Worm (Caenorhabditis elegans) whole organism, young adult: Measurements from ENCODE around the gene srh-308.

Experiments
- B0019.2 ChIP-seq: fragments of 200-800 bp; sonication (Bioruptor generic); conservative IDR thresholded peaks from 2 replicates; pipeline ENCODE4 v1.3.6; 2022; ENCODE audit warnings: missing genetic modification reagents, missing genetic modification characterization, missing compliant biosample characterization
- B0035.1 ChIP-seq: sonication (generic microtip); optimal IDR thresholded peaks from 2 replicates; lab custom pipeline; 2016; ENCODE audit warnings: missing genetic modification characterization, mild to moderate bottlenecking, missing compliant biosample characterization, missing genotype, missing genetic modification reagents
- D2030.7 ChIP-seq: fragments of 200-800 bp; sonication (Bioruptor generic); IDR thresholded peaks from 2 replicates; pipeline ENCODE4 v1.3.6; 2022; ENCODE audit warnings: missing genetic modification reagents, missing genetic modification characterization, missing compliant biosample characterization
- F10E7.11 ChIP-seq: sonication (generic microtip); optimal IDR thresholded peaks from 2 replicates; lab custom pipeline; 2017; ENCODE audit warnings: mild to moderate bottlenecking, missing genetic modification characterization, moderate library complexity, missing compliant biosample characterization
- F23B12.7 ChIP-seq: sonication (generic microtip); optimal IDR thresholded peaks from 2 replicates; lab custom pipeline; 2017; ENCODE audit warnings: missing genetic modification characterization, mild to moderate bottlenecking, missing compliant biosample characterization, antibody characterized with exemption, moderate library complexity; ENCODE audit not compliant: insufficient read depth
- F37B4.10 ChIP-seq: fragments of 200-800 bp; sonication (Bioruptor generic); IDR thresholded peaks from 2 replicates; pipeline ENCODE4 v1.3.6; 2022; ENCODE audit warnings: missing genetic modification characterization, missing compliant biosample characterization
- F39B2.1 ChIP-seq: fragments of 200-800 bp; sonication (Bioruptor generic); IDR thresholded peaks from 2 replicates; pipeline ENCODE4 v1.3.6; 2022; ENCODE audit warnings: missing genetic modification reagents, missing genetic modification characterization, missing compliant biosample characterization
- F52B5.7 ChIP-seq: sonication (generic microtip); optimal IDR thresholded peaks from 2 replicates; lab custom pipeline; 2016; ENCODE audit warnings: mild to moderate bottlenecking, missing genetic modification characterization, missing compliant biosample characterization
- F55B11.4 ChIP-seq: sonication (generic microtip); optimal IDR thresholded peaks from 2 replicates; lab custom pipeline; 2016; ENCODE audit warnings: missing compliant biosample characterization, missing genetic modification characterization, borderline replicate concordance; ENCODE audit not compliant: insufficient read depth
- K12H6.12 ChIP-seq: fragments of 200-800 bp; sonication (Bioruptor generic); optimal IDR thresholded peaks from 2 replicates; lab custom pipeline; 2018; ENCODE audit warnings: mild to moderate bottlenecking, missing genetic modification characterization, missing compliant biosample characterization
- T07F8.4 ChIP-seq: sonication (generic microtip); optimal IDR thresholded peaks from 2 replicates; lab custom pipeline; 2016; ENCODE audit warnings: mild to moderate bottlenecking, missing genetic modification characterization, moderate library complexity, missing compliant biosample characterization
- Y53G8AR.9 ChIP-seq: fragments of 200-800 bp; sonication (Bioruptor generic); conservative IDR thresholded peaks from 2 replicates; pipeline ENCODE4 v1.3.6; 2022; ENCODE audit warnings: missing genetic modification reagents, missing genetic modification characterization, missing compliant biosample characterization
- Y56A3A.18 ChIP-seq: fragments of 200-800 bp; sonication (Bioruptor generic); IDR thresholded peaks from 2 replicates; pipeline ENCODE4 v1.3.6; 2022; ENCODE audit warnings: missing genetic modification reagents, missing genetic modification characterization, missing compliant biosample characterization
- Y79H2A.3 ChIP-seq: fragments of 200-800 bp; sonication (Bioruptor generic); conservative IDR thresholded peaks from 2 replicates; pipeline ENCODE4 v1.3.6; 2022; ENCODE audit warnings: missing genetic modification reagents, missing genetic modification characterization, missing compliant biosample characterization
- Y95B8A.8 ChIP-seq: fragments of 200-800 bp; sonication (Bioruptor generic); IDR thresholded peaks from 2 replicates; pipeline ENCODE4 v1.3.6; 2022; ENCODE audit warnings: missing genetic modification reagents, missing genetic modification characterization, missing compliant biosample characterization
- ZK185.1 ChIP-seq: sonication (generic microtip); optimal IDR thresholded peaks from 2 replicates; lab custom pipeline; 2016; ENCODE audit warnings: mild to moderate bottlenecking, missing genetic modification characterization, missing compliant biosample characterization; ENCODE audit not compliant: poor library complexity, severe bottlenecking
- aptf-2 ChIP-seq: fragments of 200-800 bp; sonication (Bioruptor generic); conservative IDR thresholded peaks from 2 replicates; pipeline ENCODE4 v1.3.6; 2022; ENCODE audit warnings: missing genetic modification reagents, missing genetic modification characterization, missing compliant biosample characterization
- athp-1 ChIP-seq: sonication (generic microtip); optimal IDR thresholded peaks from 2 replicates; lab custom pipeline; 2017; ENCODE audit warnings: mild to moderate bottlenecking, missing genetic modification characterization, missing compliant biosample characterization
- attf-6 ChIP-seq: fragments of 200-800 bp; sonication (Bioruptor generic); IDR thresholded peaks from 2 replicates; pipeline ENCODE4 v1.3.6; 2022; ENCODE audit warnings: missing genetic modification reagents, missing genetic modification characterization, missing compliant biosample characterization
- cebp-2 ChIP-seq: fragments of 200-800 bp; sonication (Bioruptor generic); IDR thresholded peaks from 2 replicates; pipeline ENCODE4 v1.3.6; 2022; ENCODE audit warnings: missing genetic modification characterization, missing compliant biosample characterization
- ceh-27 ChIP-seq: fragments of 200-800 bp; sonication (Bioruptor generic); optimal IDR thresholded peaks from 2 replicates; lab custom pipeline; 2018; ENCODE audit warnings: mild to moderate bottlenecking, missing genetic modification characterization, moderate library complexity, missing compliant biosample characterization
- dox-1 ChIP-seq: fragments of 200-800 bp; sonication (Bioruptor generic); IDR thresholded peaks from 2 replicates; pipeline ENCODE4 v1.3.6; 2022; ENCODE audit warnings: missing genetic modification reagents, missing genetic modification characterization, missing compliant biosample characterization
- dpff-1 ChIP-seq: sonication (generic microtip); optimal IDR thresholded peaks from 2 replicates; lab custom pipeline; 2017; ENCODE audit warnings: mild to moderate bottlenecking, missing genetic modification characterization, missing compliant biosample characterization
- egrh-3 ChIP-seq: fragments of 200-800 bp; sonication (Bioruptor generic); IDR thresholded peaks from 2 replicates; pipeline ENCODE4 v1.3.6; 2022; ENCODE audit warnings: missing genetic modification reagents, missing genetic modification characterization, missing compliant biosample characterization
- ekl-4 ChIP-seq: fragments of 200-800 bp; sonication (Bioruptor generic); IDR thresholded peaks from 2 replicates; pipeline ENCODE4 v1.3.6; 2022; ENCODE audit warnings: missing genetic modification reagents, missing genetic modification characterization, missing compliant biosample characterization
- ets-4 ChIP-seq: fragments of 200-800 bp; sonication (Bioruptor generic); optimal IDR thresholded peaks from 2 replicates; lab custom pipeline; 2018; ENCODE audit warnings: mild to moderate bottlenecking, missing genetic modification characterization, missing compliant biosample characterization
- hlh-26 ChIP-seq: fragments of 200-800 bp; sonication (Bioruptor generic); conservative IDR thresholded peaks from 2 replicates; pipeline ENCODE4 v1.3.6; 2022; ENCODE audit warnings: missing genetic modification reagents, missing genetic modification characterization, missing compliant biosample characterization
- lag-1 ChIP-seq: fragments of 200-800 bp; sonication (Bioruptor generic); IDR thresholded peaks from 2 replicates; pipeline ENCODE4 v1.3.6; 2022; ENCODE audit warnings: missing genetic modification reagents, missing genetic modification characterization, missing compliant biosample characterization
- let-526 ChIP-seq: fragments of 200-800 bp; sonication (Bioruptor generic); IDR thresholded peaks from 2 replicates; pipeline ENCODE4 v1.3.6; 2022; ENCODE audit warnings: missing genetic modification reagents, missing genetic modification characterization, missing compliant biosample characterization
- lsy-27 ChIP-seq: sonication (generic microtip); optimal IDR thresholded peaks from 2 replicates; lab custom pipeline; 2017; ENCODE audit warnings: missing genetic modification characterization, mild to moderate bottlenecking, missing compliant biosample characterization, antibody characterized with exemption, missing genotype, borderline replicate concordance; ENCODE audit not compliant: insufficient read depth
- madf-10 ChIP-seq: sonication (generic microtip); optimal IDR thresholded peaks from 2 replicates; lab custom pipeline; 2016; ENCODE audit warnings: mild to moderate bottlenecking, missing genetic modification characterization, missing compliant biosample characterization
- madf-3 ChIP-seq: fragments of 200-800 bp; sonication (Bioruptor generic); IDR thresholded peaks from 2 replicates; pipeline ENCODE4 v1.3.6; 2022; ENCODE audit warnings: missing genetic modification reagents, missing genetic modification characterization, missing compliant biosample characterization
- nfya-1 ChIP-seq: sonication (generic microtip); optimal IDR thresholded peaks from 2 replicates; lab custom pipeline; 2017; ENCODE audit warnings: antibody characterized with exemption, missing compliant biosample characterization, missing genetic modification characterization, borderline replicate concordance; ENCODE audit not compliant: insufficient read depth
- nfya-2 ChIP-seq: fragments of 200-800 bp; sonication (Bioruptor generic); IDR thresholded peaks from 2 replicates; pipeline ENCODE4 v1.3.6; 2022; ENCODE audit warnings: missing genetic modification reagents, missing genetic modification characterization, missing compliant biosample characterization
- nhr-90 ChIP-seq: sonication (generic microtip); optimal IDR thresholded peaks from 2 replicates; lab custom pipeline; 2016; ENCODE audit warnings: missing genotype, mild to moderate bottlenecking, missing genetic modification characterization, missing compliant biosample characterization
- pha-4 ChIP-seq: fragments of 150-350 bp; sonication (generic microtip); optimal IDR thresholded peaks from 2 replicates; lab custom pipeline; 2014; ENCODE audit warnings: missing biosample characterization, missing genetic modification reagents, missing genetic modification characterization
- repo-1 ChIP-seq: sonication (generic microtip); optimal IDR thresholded peaks from 2 replicates; lab custom pipeline; 2017; ENCODE audit warnings: mild to moderate bottlenecking, missing genetic modification characterization, missing compliant biosample characterization
- rpc-1 ChIP-seq, 2 experiments: fragments of 150-350 bp in 1 of 2; sonication (generic microtip) in 1 of 2; optimal IDR thresholded peaks; 2 replicates each; lab custom pipeline; 2014 to 2018; ENCODE audit warnings: missing biosample characterization in 1 of 2, missing genetic modification characterization in 1 of 2, missing genetic modification reagents in 1 of 2, missing genotype in 1 of 2
- sea-2 ChIP-seq: fragments of 200-800 bp; sonication (Bioruptor generic); IDR thresholded peaks from 2 replicates; pipeline ENCODE4 v1.3.6; 2022; ENCODE audit warnings: missing genetic modification characterization, missing compliant biosample characterization
- snpc-1.1 ChIP-seq: sonication (generic microtip); optimal IDR thresholded peaks from 2 replicates; lab custom pipeline; 2017; ENCODE audit warnings: missing genetic modification characterization, mild to moderate bottlenecking, missing compliant biosample characterization, antibody characterized with exemption, moderate library complexity, missing genotype, missing genetic modification reagents; ENCODE audit not compliant: insufficient read depth
- snpc-3.4 ChIP-seq: sonication (generic microtip); optimal IDR thresholded peaks from 2 replicates; lab custom pipeline; 2017; ENCODE audit warnings: missing genetic modification characterization, mild to moderate bottlenecking, missing compliant biosample characterization, antibody characterized with exemption, moderate library complexity, missing genotype, missing genetic modification reagents
- tbp1 ChIP-seq: fragments of 200-800 bp; sonication (Bioruptor generic); optimal IDR thresholded peaks from 2 replicates; lab custom pipeline; 2018; ENCODE audit warnings: mild to moderate bottlenecking, missing genetic modification characterization, missing compliant biosample characterization
- unc-130 ChIP-seq: sonication (generic microtip); optimal IDR thresholded peaks from 2 replicates; lab custom pipeline; 2016; ENCODE audit warnings: missing genetic modification reagents, missing genetic modification characterization, missing compliant biosample characterization
- unc-62 ChIP-seq: fragments of 150-350 bp; optimal IDR thresholded peaks from 2 replicates; lab custom pipeline; 2014; ENCODE audit warnings: missing biosample characterization, missing genetic modification reagents, missing genetic modification characterization
- zim-3 ChIP-seq: sonication (generic microtip); optimal IDR thresholded peaks from 2 replicates; lab custom pipeline; 2017; ENCODE audit warnings: mild to moderate bottlenecking, missing genetic modification characterization, moderate library complexity, missing compliant biosample characterization
- ztf-26 ChIP-seq: sonication (generic microtip); optimal IDR thresholded peaks from 2 replicates; lab custom pipeline; 2017; ENCODE audit warnings: missing genetic modification characterization, missing compliant biosample characterization

srh-308 gene

DNA sequence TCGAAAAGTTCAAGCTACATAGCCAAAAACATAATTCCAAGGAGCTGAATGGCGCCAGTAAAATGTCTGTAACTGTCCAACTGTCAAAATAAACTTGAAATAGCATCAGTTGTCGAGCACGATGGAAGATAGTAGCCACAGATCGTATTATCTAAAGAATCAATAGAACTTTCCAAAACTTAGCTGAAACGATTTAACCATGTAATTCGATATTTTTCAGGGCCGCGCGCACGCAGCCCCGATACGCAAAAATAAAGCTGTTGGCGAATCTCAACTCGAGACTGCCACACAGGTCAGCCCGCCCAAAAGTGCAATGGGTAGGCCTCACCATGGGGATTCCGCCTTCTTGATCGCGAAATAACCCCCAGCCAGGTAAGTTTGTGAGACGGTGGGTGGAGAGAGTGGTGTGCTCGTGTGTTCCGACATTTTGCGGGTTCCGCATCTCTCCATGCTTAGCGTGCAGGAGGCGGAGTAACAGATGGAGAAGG lies 10.9 kb upstream of the srh-308 start (continued):
- no peak for TF ChIP-seq nfya-1
- TF ChIP-seq T07F8.4 (tag; lab: Kevin White, UChicago) = no peak
- TF ChIP-seq K12H6.12 (tag; lab: Kevin White, UChicago) = no peak
- no peak for TF ChIP-seq F10E7.11 (tag; lab: Kevin White, UChicago)
- TF ChIP-seq pha-4 (tag; lab: Kevin White, UChicago) = no peak
- TF ChIP-seq madf-10 (tag; lab: Kevin White, UChicago) = peak; percentile 67
- TF ChIP-seq B0035.1 (tag; lab: Kevin White, UChicago) = peak; percentile 38
- no peak for TF ChIP-seq B0019.2 (GFP tag; lab: Robert Waterston, UW)
- peak; percentile 28 for TF ChIP-seq unc-130 (GFP tag; lab: Kevin White, UChicago)
- no peak for TF ChIP-seq Y79H2A.3
- 0 out of 2 replicates have a peak, but pooled peaks have one; percentile 17 for TF ChIP-seq nfya-2 (GFP tag; lab: Robert Waterston, UW)
- TF ChIP-seq lsy-27 (tag; lab: Kevin White, UChicago) = no peak
- TF ChIP-seq sea-2 (GFP tag; lab: Robert Waterston, UW) = no peak
- no peak for TF ChIP-seq rpc-1 (optimal IDR thresholded peaks at IDR 0.05; lab: Kevin White, UChicago)
- TF ChIP-seq rpc-1 (tag; optimal IDR thresholded peaks at IDR 0.05; lab: Kevin White, UChicago) = no peak
- peak; percentile 94 for TF ChIP-seq attf-6 (GFP tag; lab: Robert Waterston, UW)
- 0 out of 2 replicates have a peak, but pooled peaks have one; percentile 78 for TF ChIP-seq Y56A3A.18
- peak; percentile 92 for TF ChIP-seq ekl-4 (GFP tag; lab: Robert Waterston, UW)
- 0 out of 2 replicates have a peak, but pooled peaks have one; percentile 26 for TF ChIP-seq Y95B8A.8 (GFP tag; lab: Robert Waterston, UW)
- no peak for TF ChIP-seq ZK185.1 (tag; lab: Kevin White, UChicago)
- TF ChIP-seq F39B2.1 (GFP tag; lab: Robert Waterston, UW) = no peak; the same call in 1 of the 2 replicates
- no peak for TF ChIP-seq athp-1 (tag; lab: Kevin White, UChicago)
- TF ChIP-seq ceh-27 (GFP tag; lab: Kevin White, UChicago) = peak; percentile 28
- no peak for TF ChIP-seq F55B11.4
- TF ChIP-seq dox-1 = peak; percentile 96
- peak; percentile 77 for TF ChIP-seq tbp1 (GFP tag; lab: Kevin White, UChicago)
- 0 out of 2 replicates have a peak, but pooled peaks have one; percentile 88 for TF ChIP-seq cebp-2
- TF ChIP-seq aptf-2 (GFP tag; lab: Robert Waterston, UW) = peak; percentile 74; the same call in 1 of the 2 replicates
- no peak for TF ChIP-seq madf-3
- TF ChIP-seq ets-4 (GFP tag; lab: Kevin White, UChicago) = peak; percentile 43
- TF ChIP-seq F52B5.7 = peak; percentile 76
- TF ChIP-seq snpc-1.1 (tag; lab: Kevin White, UChicago) = peak; percentile 92
- TF ChIP-seq repo-1 = peak; percentile 91
- no peak for TF ChIP-seq lag-1
- TF ChIP-seq ztf-26 (tag; lab: Kevin White, UChicago) = no peak
- TF ChIP-seq D2030.7 = peak; percentile 96
- peak; percentile 16 for TF ChIP-seq F23B12.7 (tag; lab: Kevin White, UChicago)
- no peak for TF ChIP-seq nhr-90 (tag; lab: Kevin White, UChicago)
- no peak for TF ChIP-seq zim-3
- no peak for TF ChIP-seq F37B4.10 (GFP tag; lab: Robert Waterston, UW)
- no peak for TF ChIP-seq hlh-26 (GFP tag; lab: Robert Waterston, UW)
- peak; percentile 83 for TF ChIP-seq snpc-3.4 (tag; lab: Kevin White, UChicago)
- TF ChIP-seq dpff-1 (tag; lab: Kevin White, UChicago) = peak; percentile 75
- no peak for TF ChIP-seq unc-62
- 0 out of 2 replicates have a peak, but pooled peaks have one; percentile 5 for TF ChIP-seq let-526 (GFP tag; lab: Robert Waterston, UW)
- TF ChIP-seq Y53G8AR.9 (GFP tag; lab: Robert Waterston, UW) = peak; percentile 86
- peak; percentile 73 for TF ChIP-seq egrh-3 (GFP tag; lab: Robert Waterston, UW)
